Fruit fly (Drosophila melanogaster): Measurements from ENCODE around the gene CG7202.

- TF ChIP-seq Myc (optimal IDR thresholded peaks at IDR 0.05) (no peak), OdsH (GFP tag; optimal IDR thresholded peaks at IDR 0.05) (no peak), Dfd (GFP tag; optimal IDR thresholded peaks at IDR 0.05) (no peak), CG32264 (GFP tag; optimal IDR thresholded peaks at IDR 0.05) (no peak), Vsx2 (GFP tag; optimal IDR thresholded peaks at IDR 0.05; ENCODE audit: partially characterized antibody) (no peak), sage (GFP tag; optimal IDR thresholded peaks at IDR 0.05) (no peak), lola (GFP tag; optimal IDR thresholded peaks at IDR 0.05) (no peak), pan (optimal IDR thresholded peaks at IDR 0.05) (no peak)
Observed at dm6 chr3L:21542059-21542458, 49.5 kb upstream of the CG7202 start, which contains the start of gene CG33290.

All from whole organism, wandering third instar larva.